Worm (Caenorhabditis elegans) whole organism, L2 larva: Measurements from ENCODE around the gene ZK673.5.

Experiments used
- ZK546.5 ChIP-seq: sonication (generic microtip); optimal IDR thresholded peaks from 2 replicates; lab custom pipeline; 2017; ENCODE audit warnings: missing biosample characterization, missing genetic modification characterization
- ama-1 ChIP-seq: fragments of 150-350 bp; optimal IDR thresholded peaks from 2 replicates; lab custom pipeline; 2018; ENCODE audit warnings: inconsistent platforms
- ceh-16 ChIP-seq: fragments of 150-350 bp; optimal IDR thresholded peaks from 2 replicates; lab custom pipeline; 2014; ENCODE audit warnings: missing biosample characterization, missing genetic modification characterization
- dmd-4 ChIP-seq: sonication (generic microtip); optimal IDR thresholded peaks from 2 replicates; lab custom pipeline; 2017; ENCODE audit warnings: missing biosample characterization, missing genetic modification characterization
- egl-27 ChIP-seq: sonication (generic microtip); optimal IDR thresholded peaks from 3 replicates; lab custom pipeline; 2017; ENCODE audit warnings: missing biosample characterization, missing genetic modification reagents, missing genetic modification characterization
- mdl-1 ChIP-seq, 2 experiments: fragments of 150-350 bp in 1 of 2; sonication (generic microtip) in 1 of 2; optimal IDR thresholded peaks; 2 replicates each; lab custom pipeline; 2017; ENCODE audit warnings: missing biosample characterization in 2 of 2, missing genetic modification characterization in 2 of 2
- nhr-12 ChIP-seq: fragments of 150-350 bp; optimal IDR thresholded peaks from 2 replicates; lab custom pipeline; 2014; ENCODE audit warnings: missing biosample characterization, missing genetic modification characterization
- nhr-21 ChIP-seq: fragments of 150-350 bp; optimal IDR thresholded peaks from 2 replicates; lab custom pipeline; 2014; ENCODE audit warnings: missing biosample characterization, missing genetic modification characterization
- nhr-77 ChIP-seq: fragments of 150-350 bp; optimal IDR thresholded peaks from 2 replicates; lab custom pipeline; 2014; ENCODE audit warnings: missing biosample characterization, missing genetic modification characterization
- unc-62 ChIP-seq: fragments of 150-350 bp; optimal IDR thresholded peaks from 2 replicates; lab custom pipeline; 2014; ENCODE audit warnings: missing biosample characterization, missing genetic modification reagents, missing genetic modification characterization
- zag-1 ChIP-seq: fragments of 150-350 bp; optimal IDR thresholded peaks from 2 replicates; lab custom pipeline; 2014; ENCODE audit warnings: missing biosample characterization, missing genetic modification characterization

ce11 chrII:10500674-10501073 is 39.4 kb downstream of the ZK673.5 start:
- TF ChIP-seq mdl-1 (tag; optimal IDR thresholded peaks at IDR 0.05; lab: Kevin White, UChicago) (no peak), egl-27 (tag; lab: Kevin White, UChicago) (no peak), zag-1 (no peak), unc-62 (GFP tag; lab: Kevin White, UChicago) (no peak), nhr-12 (tag; lab: Kevin White, UChicago) (no peak), dmd-4 (tag; lab: Kevin White, UChicago) (no peak), nhr-77 (tag; lab: Kevin White, UChicago) (no peak), ceh-16 (tag; lab: Kevin White, UChicago) (peak; percentile 32), ZK546.5 (tag; lab: Kevin White, UChicago) (no peak), ama-1 (lab: Kevin White, UChicago) (no peak), nhr-21 (tag; lab: Kevin White, UChicago) (no peak)
